Worm (Caenorhabditis elegans): ENCODE measurements around the gene srg-68.

The srg-68 gene

DNA sequence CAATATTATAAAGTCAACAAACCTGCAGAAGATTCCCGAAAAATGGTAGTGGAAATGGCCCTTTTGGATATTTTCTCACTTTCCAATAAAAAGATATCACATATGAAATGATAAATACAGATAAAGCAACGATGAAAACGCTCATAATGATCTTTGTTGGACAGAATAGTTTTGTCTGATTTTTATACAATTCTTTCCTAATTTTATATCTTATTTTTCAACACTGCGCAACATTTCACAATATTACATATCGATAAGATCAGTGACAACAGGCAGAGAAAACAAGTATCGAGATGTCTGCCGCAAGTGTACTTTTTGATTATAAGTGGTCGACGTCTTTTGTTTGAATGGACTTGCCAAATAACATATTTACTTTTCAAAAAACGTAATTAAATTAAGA lies 42.1 kb downstream of the srg-68 start, which contains the start of gene cyp-14A5:
Gene cyp-14A5, minus strand, starts transcription at position 163 of the 400 bp plus-strand sequence.
- TF ChIP-seq nhr-129 (tag; optimal IDR thresholded peaks at IDR 0.05) (peak; percentile 26), nhr-25 (tag; optimal IDR thresholded peaks at IDR 0.05) (no peak)

DNA sequence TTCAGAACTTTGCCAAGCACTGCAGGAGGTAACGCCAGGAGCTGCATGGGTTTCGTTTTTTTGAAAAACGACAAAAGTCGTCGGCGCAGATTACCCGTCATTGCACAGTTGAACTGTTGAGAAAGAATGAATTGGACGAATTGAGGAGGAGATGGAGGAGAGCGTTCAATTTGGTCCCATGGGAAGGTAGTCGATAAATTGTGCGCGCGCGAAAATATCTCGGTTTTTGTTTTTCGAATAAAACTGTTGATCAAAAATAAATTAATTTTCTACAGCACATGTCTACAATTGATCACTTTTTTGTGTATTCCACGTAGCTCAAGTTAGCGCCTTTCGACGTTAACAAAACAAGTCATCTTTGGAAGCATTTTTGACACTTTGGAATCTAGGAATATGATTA lies 45.3 kb downstream of the srg-68 start, which contains the start of gene F08F3.6:
Gene F08F3.6, minus strand, starts transcription at position 153 of the 400 bp plus-strand sequence.
- TF ChIP-seq sma-3 (GFP tag; optimal IDR thresholded peaks at IDR 0.05) (no peak), nhr-21 (tag; optimal IDR thresholded peaks at IDR 0.05) (no peak), nhr-237 (tag; optimal IDR thresholded peaks at IDR 0.05) (no peak), nhr-129 (tag; optimal IDR thresholded peaks at IDR 0.05) (no peak), ceh-82 (tag; optimal IDR thresholded peaks at IDR 0.05) (no peak), sem-4 (tag; optimal IDR thresholded peaks at IDR 0.05) (no peak), blmp-1 (tag; optimal IDR thresholded peaks at IDR 0.05; ENCODE audit: insufficient read depth) (no peak), dmd-4 (tag; optimal IDR thresholded peaks at IDR 0.05) (no peak), peb-1 (tag; optimal IDR thresholded peaks at IDR 0.05) (no peak), ztf-4 (tag; optimal IDR thresholded peaks at IDR 0.05) (no peak), ztf-1 (GFP tag; conservative IDR thresholded peaks at IDR 0.05) (no peak), nhr-6 (tag; optimal IDR thresholded peaks at IDR 0.05) (no peak), egl-27 (tag; optimal IDR thresholded peaks at IDR 0.05) (no peak), Y55F3AM.14 (GFP tag; optimal IDR thresholded peaks at IDR 0.05) (no peak), mbf-1 (tag; optimal IDR thresholded peaks at IDR 0.05) (no peak), gmeb-1 (tag; optimal IDR thresholded peaks at IDR 0.05) (no peak), nhr-11 (tag; optimal IDR thresholded peaks at IDR 0.05) (no peak), zag-1 (tag; optimal IDR thresholded peaks at IDR 0.05) (no peak)

All from whole organism, L2 larva.